Worm (Caenorhabditis elegans): ENCODE results near the gene C06H5.6.

ce11 chrV:17928128-17928527, 39.3 kb upstream of the C06H5.6 start:
- TF ChIP-seq ets-7 (tag; optimal IDR thresholded peaks at IDR 0.05) (no peak), flt-1 (GFP tag; IDR thresholded peaks at IDR 0.05) (no peak), ama-1 (optimal IDR thresholded peaks at IDR 0.05) (no peak), hnd-1 (tag; optimal IDR thresholded peaks at IDR 0.05) (no peak), aly-1 (tag; optimal IDR thresholded peaks at IDR 0.05) (no peak)
